Fruit fly (Drosophila melanogaster) Kc167 (cell line): ENCODE measurements around the gene CG43389.

ENCODE experiments used
- Sin3A ChIP-seq: fragments of >200 bp; optimal IDR thresholded peaks from 2 replicates; lab custom pipeline; 2018; ENCODE audit warnings: missing external identifiers
- psq ChIP-seq: fragments of >200 bp; optimal IDR thresholded peaks from 2 replicates; lab custom pipeline; 2017; ENCODE audit warnings: missing external identifiers

DNA sequence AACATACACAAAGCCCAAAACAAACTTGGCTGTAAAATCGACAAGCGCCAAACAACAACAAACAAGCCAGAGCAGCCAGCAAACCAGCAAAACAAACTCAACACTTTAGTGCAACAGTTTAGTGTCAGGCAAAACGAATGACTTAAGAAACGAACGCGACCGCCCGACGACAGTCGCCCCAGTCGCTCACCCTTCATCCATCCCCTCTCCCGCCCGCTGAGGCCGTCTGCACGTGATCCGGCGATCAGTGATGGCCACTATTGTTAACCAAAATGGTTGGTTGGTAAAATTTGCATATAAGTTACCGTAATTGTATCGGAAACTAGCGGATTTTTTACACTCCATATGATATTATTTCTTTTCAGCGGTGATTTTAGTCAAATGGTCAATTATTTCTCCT lies 5.8 kb downstream of the CG43389 start:
- TF ChIP-seq psq (lab: Kevin White, UChicago) (no peak), Sin3A (no peak)
